Worm (Caenorhabditis elegans): ENCODE measurements around the gene ccf-1.

ce11 chrIII:11915666-11916065, 4.4 kb downstream of the ccf-1 start, which contains the start of the genes ndab-1 and npp-16:
- TF ChIP-seq gmeb-1 (tag; optimal IDR thresholded peaks at IDR 0.05): peak; percentile 49
- TF ChIP-seq nhr-25 (tag; optimal IDR thresholded peaks at IDR 0.05): no peak
- no peak for TF ChIP-seq lin-39 (tag; optimal IDR thresholded peaks at IDR 0.05)
- no peak for TF ChIP-seq elt-1 (tag; optimal IDR thresholded peaks at IDR 0.05)
- no peak for TF ChIP-seq ztf-4 (tag; optimal IDR thresholded peaks at IDR 0.05)
- TF ChIP-seq alr-1 (tag; optimal IDR thresholded peaks at IDR 0.05): no peak
- TF ChIP-seq F13H6.1 (tag; optimal IDR thresholded peaks at IDR 0.05): peak; percentile 11
- no peak for TF ChIP-seq nhr-129 (tag; optimal IDR thresholded peaks at IDR 0.05)
- TF ChIP-seq unc-39 (tag; optimal IDR thresholded peaks at IDR 0.05): no peak
- TF ChIP-seq ama-1 (optimal IDR thresholded peaks at IDR 0.05): no peak
- no peak for TF ChIP-seq ceh-82 (tag; optimal IDR thresholded peaks at IDR 0.05)
- no peak for TF ChIP-seq nhr-10 (tag; optimal IDR thresholded peaks at IDR 0.05)
- no peak for TF ChIP-seq mdl-1 (tag; optimal IDR thresholded peaks at IDR 0.05)
